Fruit fly (Drosophila melanogaster) whole organism, embryonic: ENCODE results near the gene Ykt6.
A peak's percentile ranks its signal among the peaks of the same experiment; 100 is the strongest.

Experiments
- CG11247 ChIP-seq: fragments of 200-800 bp; sonication (Bioruptor generic); IDR thresholded peaks from 2 replicates; pipeline ENCODE4 v1.3.6; 2022; ENCODE audit warnings: missing biosample characterization, missing genetic modification characterization
- CG11504 ChIP-seq: fragments of 200-800 bp; sonication (Bioruptor generic); optimal IDR thresholded peaks from 3 replicates; lab custom pipeline; 2019; ENCODE audit warnings: missing biosample characterization, mild to moderate bottlenecking, missing genetic modification characterization, moderate library complexity
- CG12659 ChIP-seq: fragments of 200-800 bp; sonication (Bioruptor generic); optimal IDR thresholded peaks from 3 replicates; lab custom pipeline; 2017; ENCODE audit warnings: mild to moderate bottlenecking, missing biosample characterization, missing genetic modification reagents, missing genetic modification characterization
- CG13894 ChIP-seq: fragments of 200-800 bp; sonication (Bioruptor generic); optimal IDR thresholded peaks from 3 replicates; lab custom pipeline; 2018; ENCODE audit warnings: missing biosample characterization, mild to moderate bottlenecking, missing genetic modification characterization, moderate library complexity
- CG14014 ChIP-seq: fragments of 200-800 bp; sonication (Bioruptor generic); IDR thresholded peaks from 2 replicates; pipeline ENCODE4 v1.3.6; 2022; ENCODE audit warnings: missing biosample characterization, missing genetic modification characterization
- CG14965 ChIP-seq: fragments of 200-800 bp; sonication (Bioruptor generic); optimal IDR thresholded peaks from 2 replicates; lab custom pipeline; 2016; ENCODE audit warnings: missing biosample characterization, missing genetic modification characterization, borderline replicate concordance
- CG15601 ChIP-seq: fragments of 200-800 bp; sonication (Bioruptor generic); optimal IDR thresholded peaks from 3 replicates; lab custom pipeline; 2019; ENCODE audit warnings: missing biosample characterization, mild to moderate bottlenecking, missing genetic modification characterization, moderate library complexity
- CG16815 ChIP-seq: fragments of 200-800 bp; sonication (Bioruptor generic); optimal IDR thresholded peaks from 3 replicates; lab custom pipeline; 2017; ENCODE audit warnings: missing biosample characterization, mild to moderate bottlenecking, missing genetic modification characterization
- CG16863 ChIP-seq: fragments of 200-800 bp; sonication (Bioruptor generic); optimal IDR thresholded peaks from 3 replicates; lab custom pipeline; 2016; ENCODE audit warnings: missing biosample characterization, missing genetic modification characterization
- CG1832 ChIP-seq: fragments of 200-800 bp; sonication (Bioruptor generic); optimal IDR thresholded peaks from 2 replicates; lab custom pipeline; 2017; ENCODE audit warnings: missing biosample characterization, mild to moderate bottlenecking, missing genetic modification characterization, inconsistent platforms
- CG2875 ChIP-seq: fragments of 200-800 bp; sonication (Bioruptor generic); optimal IDR thresholded peaks from 2 replicates; lab custom pipeline; 2017; ENCODE audit warnings: missing biosample characterization, mild to moderate bottlenecking, missing genetic modification characterization, missing genetic modification reagents
- CG3838 ChIP-seq: fragments of 200-800 bp; sonication (Bioruptor generic); optimal IDR thresholded peaks from 3 replicates; lab custom pipeline; 2016; ENCODE audit warnings: missing biosample characterization, missing genetic modification characterization
- CG4360 ChIP-seq: fragments of 200-800 bp; sonication (Bioruptor generic); IDR thresholded peaks from 2 replicates; pipeline ENCODE4 v1.3.6; 2022; ENCODE audit warnings: missing biosample characterization, missing genetic modification characterization
- CG4404 ChIP-seq: fragments of 200-800 bp; sonication (Bioruptor generic); IDR thresholded peaks from 2 replicates; pipeline ENCODE4 v1.3.6; 2022; ENCODE audit warnings: missing biosample characterization, missing genetic modification characterization
- CG6254 ChIP-seq: fragments of 200-800 bp; sonication (Bioruptor generic); optimal IDR thresholded peaks from 3 replicates; lab custom pipeline; 2017; ENCODE audit warnings: mild to moderate bottlenecking, missing biosample characterization, missing genetic modification reagents, missing genetic modification characterization
- CG6813 ChIP-seq: fragments of 200-800 bp; sonication (Bioruptor generic); optimal IDR thresholded peaks from 2 replicates; lab custom pipeline; 2017; ENCODE audit warnings: missing biosample characterization, missing genetic modification characterization, mild to moderate bottlenecking, moderate library complexity, missing genetic modification reagents
- CG7839 ChIP-seq: fragments of 200-800 bp; sonication (Bioruptor generic); optimal IDR thresholded peaks from 3 replicates; lab custom pipeline; 2018; ENCODE audit warnings: missing biosample characterization, mild to moderate bottlenecking, missing genetic modification characterization, moderate library complexity
- CG9932 ChIP-seq: fragments of 200-800 bp; sonication (Bioruptor generic); IDR thresholded peaks from 2 replicates; pipeline ENCODE4 v1.3.6; 2022; ENCODE audit warnings: missing biosample characterization, missing genetic modification characterization
- D19B ChIP-seq: fragments of 200-800 bp; sonication (Bioruptor generic); optimal IDR thresholded peaks from 2 replicates; lab custom pipeline; 2017; ENCODE audit warnings: missing biosample characterization, mild to moderate bottlenecking, missing genetic modification characterization
- Dll ChIP-seq: fragments of 200-800 bp; sonication (Bioruptor generic); IDR thresholded peaks from 4 replicates; pipeline ENCODE4 v1.3.6; 2022; ENCODE audit warnings: missing biosample characterization, missing genetic modification characterization; ENCODE audit not compliant: partially characterized antibody
- Elba2 ChIP-seq: fragments of 200-800 bp; sonication (Bioruptor generic); optimal IDR thresholded peaks from 3 replicates; lab custom pipeline; 2016; ENCODE audit warnings: missing biosample characterization, missing genetic modification characterization
- H2.0 ChIP-seq: fragments of 200-800 bp; sonication (Bioruptor generic); IDR thresholded peaks from 2 replicates; pipeline ENCODE4 v1.3.6; 2022; ENCODE audit warnings: missing biosample characterization, missing genetic modification characterization
- HLH4C ChIP-seq: fragments of 200-800 bp; sonication (Bioruptor generic); IDR thresholded peaks from 3 replicates; pipeline ENCODE4 v1.3.6; 2022; ENCODE audit warnings: missing biosample characterization, missing genetic modification characterization; ENCODE audit not compliant: partially characterized antibody
- Hand ChIP-seq: fragments of 200-800 bp; sonication (Bioruptor generic); optimal IDR thresholded peaks from 2 replicates; lab custom pipeline; 2017; ENCODE audit warnings: mild to moderate bottlenecking, missing biosample characterization, missing genetic modification reagents, missing genetic modification characterization
- MESR4 ChIP-seq: fragments of 200-800 bp; sonication (Bioruptor generic); optimal IDR thresholded peaks from 2 replicates; lab custom pipeline; 2018; ENCODE audit warnings: missing biosample characterization, mild to moderate bottlenecking, missing genetic modification characterization, moderate library complexity
- Ptx1 ChIP-seq: fragments of 200-800 bp; sonication (Bioruptor generic); IDR thresholded peaks from 2 replicates; pipeline ENCODE4 v1.3.6; 2022; ENCODE audit warnings: missing biosample characterization, missing genetic modification characterization
- Sry-δ ChIP-seq: fragments of 200-800 bp; sonication (Bioruptor generic); optimal IDR thresholded peaks from 2 replicates; lab custom pipeline; 2016; ENCODE audit warnings: missing biosample characterization, missing genetic modification characterization
- ash1 ChIP-seq: fragments of 200-800 bp; sonication (Bioruptor generic); optimal IDR thresholded peaks from 2 replicates; lab custom pipeline; 2018; ENCODE audit warnings: missing biosample characterization, mild to moderate bottlenecking, missing genetic modification characterization
- cato ChIP-seq: fragments of 200-800 bp; sonication (Bioruptor generic); optimal IDR thresholded peaks from 2 replicates; lab custom pipeline; 2016; ENCODE audit warnings: missing biosample characterization, missing genetic modification characterization, borderline replicate concordance
- dmrt99B ChIP-seq: fragments of 200-800 bp; sonication (Bioruptor generic); optimal IDR thresholded peaks from 2 replicates; lab custom pipeline; 2018; ENCODE audit warnings: missing biosample characterization, mild to moderate bottlenecking, missing genetic modification characterization, moderate library complexity
- esg ChIP-seq: fragments of 200-800 bp; sonication (Bioruptor generic); conservative IDR thresholded peaks from 2 replicates; pipeline ENCODE4 v1.3.6; 2022; ENCODE audit warnings: missing biosample characterization, missing genetic modification characterization
- ewg ChIP-seq: fragments of 200-800 bp; sonication (Bioruptor generic); optimal IDR thresholded peaks from 3 replicates; lab custom pipeline; 2017; ENCODE audit warnings: mild to moderate bottlenecking, missing biosample characterization, missing genetic modification reagents, missing genetic modification characterization
- ftz-f1 ChIP-seq: fragments of 200-800 bp; sonication (Bioruptor generic); optimal IDR thresholded peaks from 2 replicates; lab custom pipeline; 2016; ENCODE audit warnings: missing biosample characterization, missing genetic modification characterization
- gce ChIP-seq: fragments of 200-800 bp; sonication (Bioruptor generic); IDR thresholded peaks from 3 replicates; pipeline ENCODE4 v1.3.6; 2022; ENCODE audit warnings: missing biosample characterization, missing genetic modification characterization
- gem ChIP-seq: fragments of 200-800 bp; sonication (Bioruptor generic); optimal IDR thresholded peaks from 2 replicates; lab custom pipeline; 2019; ENCODE audit warnings: missing biosample characterization, mild to moderate bottlenecking, missing genetic modification characterization, moderate library complexity
- grn ChIP-seq: fragments of 200-800 bp; sonication (Bioruptor generic); optimal IDR thresholded peaks from 3 replicates; lab custom pipeline; 2017; ENCODE audit warnings: missing biosample characterization, missing genetic modification characterization
- insv ChIP-seq, 2 experiments: fragments of 200-800 bp; sonication (Bioruptor generic); optimal IDR thresholded peaks; 3 replicates each; lab custom pipeline; 2016 to 2018; ENCODE audit warnings: missing biosample characterization in 2 of 2, missing genetic modification characterization in 2 of 2
- lbe ChIP-seq: fragments of 200-800 bp; sonication (Bioruptor generic); optimal IDR thresholded peaks from 2 replicates; lab custom pipeline; 2016; ENCODE audit warnings: missing biosample characterization, mild to moderate bottlenecking, missing genetic modification characterization
- nerfin-1 ChIP-seq: fragments of 200-800 bp; sonication (Bioruptor generic); optimal IDR thresholded peaks from 3 replicates; lab custom pipeline; 2019; ENCODE audit warnings: missing biosample characterization, mild to moderate bottlenecking, missing genetic modification characterization, moderate library complexity
- pita ChIP-seq: fragments of 200-800 bp; sonication (Bioruptor generic); optimal IDR thresholded peaks from 2 replicates; lab custom pipeline; 2017; ENCODE audit warnings: missing biosample characterization, mild to moderate bottlenecking, missing genetic modification characterization
- pnt ChIP-seq: fragments of 200-800 bp; sonication (Bioruptor generic); optimal IDR thresholded peaks from 3 replicates; lab custom pipeline; 2016; ENCODE audit warnings: missing biosample characterization, missing genetic modification characterization
- pzg ChIP-seq: fragments of 200-800 bp; sonication (Bioruptor generic); optimal IDR thresholded peaks from 3 replicates; lab custom pipeline; 2018; ENCODE audit warnings: missing biosample characterization, mild to moderate bottlenecking, missing genetic modification characterization, moderate library complexity
- ranshi ChIP-seq: fragments of 200-800 bp; sonication (Bioruptor generic); IDR thresholded peaks from 2 replicates; pipeline ENCODE4 v1.3.6; 2022; ENCODE audit warnings: missing biosample characterization, missing genetic modification characterization
- shn ChIP-seq: fragments of 200-800 bp; sonication (Bioruptor generic); optimal IDR thresholded peaks from 3 replicates; lab custom pipeline; 2016; ENCODE audit warnings: missing biosample characterization, missing genetic modification characterization
- slbo ChIP-seq: fragments of 200-800 bp; sonication (Bioruptor generic); IDR thresholded peaks from 2 replicates; pipeline ENCODE4 v1.3.6; 2022; ENCODE audit warnings: missing biosample characterization, missing genetic modification characterization
- slou ChIP-seq: fragments of 200-800 bp; sonication (Bioruptor generic); optimal IDR thresholded peaks from 3 replicates; lab custom pipeline; 2016; ENCODE audit warnings: missing biosample characterization, missing genetic modification characterization
- tgo ChIP-seq: fragments of 200-800 bp; sonication (Bioruptor generic); IDR thresholded peaks from 3 replicates; pipeline ENCODE4 v1.3.6; 2022; ENCODE audit warnings: missing biosample characterization, missing genetic modification characterization
- tup ChIP-seq: fragments of 200-800 bp; sonication (Bioruptor generic); optimal IDR thresholded peaks from 2 replicates; lab custom pipeline; 2016; ENCODE audit warnings: missing biosample characterization, mild to moderate bottlenecking, missing genetic modification characterization, moderate library complexity

Ykt6 gene

dm6 chrX:7908239-7909068 lies 11.8 kb upstream of the Ykt6 start, which contains the start of the genes dpr14 and spidey (continued):
- TF ChIP-seq D19B (GFP tag; lab: Kevin White, UChicago) (peak; percentile 80), CG4360 (GFP tag; lab: Robert Waterston, UW) (peak; percentile 42), grn (GFP tag; lab: Kevin White, UChicago) (peak; percentile 36), CG15601 (tag; lab: Kevin White, UChicago) (peak; percentile 84), Hand (GFP tag; lab: Kevin White, UChicago) (peak; percentile 88), CG14014 (GFP tag; lab: Robert Waterston, UW) (peak; percentile 93), esg (GFP tag; lab: Robert Waterston, UW) (peak; percentile 89), lbe (GFP tag; lab: Kevin White, UChicago) (peak; percentile 71), ewg (GFP tag; lab: Kevin White, UChicago) (peak; percentile 89), HLH4C (GFP tag; lab: Robert Waterston, UW) (peak; percentile 62; the same call in 2 of the 3 replicates), pnt (GFP tag; lab: Kevin White, UChicago) (peak; percentile 73), tup (GFP tag; lab: Kevin White, UChicago) (peak; percentile 82), Ptx1 (GFP tag; lab: Robert Waterston, UW) (peak; percentile 93), ranshi (peak; percentile 88), shn (GFP tag; lab: Kevin White, UChicago) (peak; percentile 85), Sry-δ (GFP tag; lab: Kevin White, UChicago) (peak; percentile 45), CG14965 (GFP tag; lab: Kevin White, UChicago) (peak; percentile 36), Elba2 (no peak), CG12659 (peak; percentile 92), CG13894 (peak; percentile 93), CG2875 (peak; percentile 86), cato (GFP tag; lab: Kevin White, UChicago) (peak; percentile 76), CG16863 (GFP tag; lab: Kevin White, UChicago) (peak; percentile 88), tgo (peak; percentile 93), gce (GFP tag; lab: Robert Waterston, UW) (peak; percentile 75; the same call in 1 of the 3 replicates), CG11247 (GFP tag; lab: Robert Waterston, UW) (peak; percentile 86), nerfin-1 (tag; lab: Kevin White, UChicago) (peak; percentile 86), dmrt99B (peak; percentile 94), CG1832 (GFP tag; lab: Kevin White, UChicago) (no peak), ftz-f1 (peak; percentile 28), CG6813 (GFP tag; lab: Kevin White, UChicago) (peak; percentile 92), CG6254 (peak; percentile 79), CG11504 (tag; lab: Kevin White, UChicago) (peak; percentile 89), insv (GFP tag; optimal IDR thresholded peaks at IDR 0.05; lab: Kevin White, UChicago) (peak in 1 of 2 experiments; percentile 62), CG7839 (tag; lab: Kevin White, UChicago) (peak; percentile 94), MESR4 (GFP tag; lab: Kevin White, UChicago) (peak; percentile 70), Dll (GFP tag; lab: Robert Waterston, UW) (peak; percentile 49; the same call in 3 of the 4 replicates), pzg (GFP tag; lab: Kevin White, UChicago) (peak; percentile 29), CG9932 (peak; percentile 91), slou (peak; percentile 26), slbo (GFP tag; lab: Robert Waterston, UW) (peak; percentile 94), CG4404 (GFP tag; lab: Robert Waterston, UW) (peak; percentile 69), CG3838 (peak; percentile 62), H2.0 (GFP tag; lab: Robert Waterston, UW) (peak; percentile 90), pita (GFP tag; lab: Kevin White, UChicago) (no peak), CG16815 (GFP tag; lab: Kevin White, UChicago) (peak; percentile 74), gem (peak; percentile 94), ash1 (GFP tag; lab: Kevin White, UChicago) (no peak)
